Fruit fly (Drosophila melanogaster) whole organism, embryonic: Measurements from ENCODE around the gene odd.

Source experiments
- Blimp-1 ChIP-seq: fragments of 200-800 bp; sonication (Bioruptor generic); optimal IDR thresholded peaks from 3 replicates; lab custom pipeline; 2018; ENCODE audit warnings: missing biosample characterization, missing genetic modification characterization, mild to moderate bottlenecking, moderate library complexity, missing genetic modification reagents
- CG11504 ChIP-seq: fragments of 200-800 bp; sonication (Bioruptor generic); optimal IDR thresholded peaks from 3 replicates; lab custom pipeline; 2019; ENCODE audit warnings: missing biosample characterization, mild to moderate bottlenecking, missing genetic modification characterization, moderate library complexity
- CG1233 ChIP-seq: fragments of 200-800 bp; sonication (Bioruptor generic); optimal IDR thresholded peaks from 4 replicates; lab custom pipeline; 2018; ENCODE audit warnings: missing biosample characterization, mild to moderate bottlenecking, missing genetic modification characterization
- CG13775 ChIP-seq: fragments of 200-800 bp; sonication (Bioruptor generic); optimal IDR thresholded peaks from 3 replicates; lab custom pipeline; 2017; ENCODE audit warnings: missing biosample characterization, mild to moderate bottlenecking, missing genetic modification characterization
- CG14710 ChIP-seq: fragments of 200-800 bp; sonication (Bioruptor generic); optimal IDR thresholded peaks from 3 replicates; lab custom pipeline; 2019; ENCODE audit warnings: missing biosample characterization, mild to moderate bottlenecking, missing genetic modification characterization, moderate library complexity
- CG15073 ChIP-seq: fragments of 200-800 bp; sonication (Bioruptor generic); optimal IDR thresholded peaks from 2 replicates; lab custom pipeline; 2016; ENCODE audit warnings: missing biosample characterization, missing genetic modification characterization
- CG15269 ChIP-seq: fragments of 200-800 bp; sonication (Bioruptor generic); optimal IDR thresholded peaks from 2 replicates; lab custom pipeline; 2018; ENCODE audit warnings: missing biosample characterization, mild to moderate bottlenecking, missing genetic modification characterization, moderate library complexity
- CG1647 ChIP-seq: fragments of 200-800 bp; sonication (Bioruptor generic); optimal IDR thresholded peaks from 3 replicates; lab custom pipeline; 2016; ENCODE audit warnings: missing biosample characterization, missing genetic modification characterization
- CG16863 ChIP-seq: fragments of 200-800 bp; sonication (Bioruptor generic); optimal IDR thresholded peaks from 3 replicates; lab custom pipeline; 2016; ENCODE audit warnings: missing biosample characterization, missing genetic modification characterization
- CG3065 ChIP-seq: fragments of 200-800 bp; sonication (Bioruptor generic); optimal IDR thresholded peaks from 2 replicates; lab custom pipeline; 2016; ENCODE audit warnings: missing biosample characterization, missing genetic modification characterization
- CG33213 ChIP-seq: fragments of 200-800 bp; sonication (Bioruptor generic); optimal IDR thresholded peaks from 3 replicates; lab custom pipeline; 2016; ENCODE audit warnings: missing biosample characterization, missing genetic modification characterization
- CG7786 ChIP-seq: fragments of 200-800 bp; sonication (Bioruptor generic); optimal IDR thresholded peaks from 2 replicates; lab custom pipeline; 2016; ENCODE audit warnings: missing biosample characterization, missing genetic modification characterization
- CG8281 ChIP-seq: fragments of 200-800 bp; sonication (Bioruptor generic); optimal IDR thresholded peaks from 2 replicates; lab custom pipeline; 2018; ENCODE audit warnings: missing biosample characterization, mild to moderate bottlenecking, missing genetic modification characterization, moderate library complexity
- CG8478 ChIP-seq: fragments of >200 bp; optimal IDR thresholded peaks from 2 replicates; lab custom pipeline; 2018
- CG8924 ChIP-seq: fragments of 200-800 bp; optimal IDR thresholded peaks from 3 replicates; lab custom pipeline; 2019; ENCODE audit warnings: missing biosample characterization, mild to moderate bottlenecking, missing genetic modification characterization, moderate library complexity
- CoRest ChIP-seq: fragments of 200-800 bp; sonication (Bioruptor generic); optimal IDR thresholded peaks from 3 replicates; lab custom pipeline; 2018; ENCODE audit warnings: missing biosample characterization, mild to moderate bottlenecking, missing genetic modification characterization, moderate library complexity
- D ChIP-seq, 2 experiments: fragments of 200-800 bp in 1 of 2; fragments of >200 bp in 1 of 2; sonication (Bioruptor generic) in 1 of 2; optimal IDR thresholded peaks; 2 replicates in 1 of 2; 3 replicates in 1 of 2; lab custom pipeline; 2017; ENCODE audit warnings: mild to moderate bottlenecking in 1 of 2, missing biosample characterization in 1 of 2, missing genetic modification characterization in 1 of 2, missing genetic modification reagents in 1 of 2
- Eip74EF ChIP-seq, 2 experiments: fragments of 200-800 bp in 1 of 2; fragments of >200 bp in 1 of 2; sonication (Bioruptor generic) in 1 of 2; optimal IDR thresholded peaks; 2 replicates each; lab custom pipeline; 2017 to 2019; ENCODE audit warnings: missing biosample characterization in 2 of 2, missing genetic modification characterization in 2 of 2, mild to moderate bottlenecking in 1 of 2, moderate library complexity in 1 of 2
- Fer2 ChIP-seq: fragments of 200-800 bp; sonication (Bioruptor generic); optimal IDR thresholded peaks from 2 replicates; lab custom pipeline; 2018; ENCODE audit warnings: missing biosample characterization, mild to moderate bottlenecking, missing genetic modification characterization, moderate library complexity
- H2.0 ChIP-seq: fragments of 200-800 bp; sonication (Bioruptor generic); IDR thresholded peaks from 2 replicates; pipeline ENCODE4 v1.3.6; 2022; ENCODE audit warnings: missing biosample characterization, missing genetic modification characterization
- HmgD ChIP-seq: fragments of 200-800 bp; sonication (Bioruptor generic); optimal IDR thresholded peaks from 3 replicates; lab custom pipeline; 2016; ENCODE audit warnings: missing biosample characterization, missing genetic modification characterization
- Rfx ChIP-seq: fragments of 200-800 bp; sonication (Bioruptor generic); IDR thresholded peaks from 2 replicates; pipeline ENCODE4 v1.3.6; 2022; ENCODE audit warnings: missing biosample characterization, missing genetic modification characterization
- ac ChIP-seq: fragments of 200-800 bp; sonication (Bioruptor generic); optimal IDR thresholded peaks from 3 replicates; lab custom pipeline; 2017; ENCODE audit warnings: missing biosample characterization, mild to moderate bottlenecking, missing genetic modification characterization
- aop ChIP-seq: fragments of 200-800 bp; sonication (Bioruptor generic); IDR thresholded peaks from 2 replicates; pipeline ENCODE4 v1.3.6; 2022; ENCODE audit warnings: missing biosample characterization, missing genetic modification characterization
- ash1 ChIP-seq: fragments of 200-800 bp; sonication (Bioruptor generic); optimal IDR thresholded peaks from 2 replicates; lab custom pipeline; 2018; ENCODE audit warnings: missing biosample characterization, mild to moderate bottlenecking, missing genetic modification characterization
- bcd ChIP-seq: fragments of 200-800 bp; sonication (Bioruptor generic); optimal IDR thresholded peaks from 2 replicates; lab custom pipeline; 2017; ENCODE audit warnings: missing biosample characterization, mild to moderate bottlenecking, missing genetic modification characterization
- bsh ChIP-seq, 2 experiments: fragments of 200-800 bp; sonication (Bioruptor generic); optimal IDR thresholded peaks; 2 replicates each; lab custom pipeline; 2017 to 2018; ENCODE audit warnings: mild to moderate bottlenecking in 2 of 2, missing biosample characterization in 2 of 2, missing genetic modification characterization in 2 of 2, moderate library complexity in 1 of 2
- caup ChIP-seq: fragments of 200-800 bp; sonication (Bioruptor generic); optimal IDR thresholded peaks from 3 replicates; lab custom pipeline; 2017; ENCODE audit warnings: missing biosample characterization, mild to moderate bottlenecking, missing genetic modification characterization, moderate library complexity; ENCODE audit not compliant: severe bottlenecking
- chif ChIP-seq, 2 experiments: fragments of 200-800 bp; sonication (Bioruptor generic); optimal IDR thresholded peaks; 3 replicates each; lab custom pipeline; 2016; ENCODE audit warnings: missing biosample characterization in 2 of 2, missing genetic modification characterization in 2 of 2
- crp ChIP-seq, 2 experiments: fragments of 200-800 bp; sonication (Bioruptor generic); optimal IDR thresholded peaks; 2 replicates in 1 of 2; 3 replicates in 1 of 2; lab custom pipeline; 2017; ENCODE audit warnings: missing biosample characterization in 2 of 2, missing genetic modification characterization in 2 of 2, mild to moderate bottlenecking in 1 of 2, moderate library complexity in 1 of 2
- danr ChIP-seq: fragments of 200-800 bp; sonication (Bioruptor generic); IDR thresholded peaks from 2 replicates; pipeline ENCODE4 v1.3.6; 2022; ENCODE audit warnings: missing biosample characterization, missing genetic modification characterization
- dmrt11E ChIP-seq: fragments of 200-800 bp; sonication (Bioruptor generic); optimal IDR thresholded peaks from 3 replicates; lab custom pipeline; 2018; ENCODE audit warnings: missing biosample characterization, mild to moderate bottlenecking, missing genetic modification characterization, moderate library complexity
- ewg ChIP-seq: fragments of 200-800 bp; sonication (Bioruptor generic); optimal IDR thresholded peaks from 3 replicates; lab custom pipeline; 2017; ENCODE audit warnings: mild to moderate bottlenecking, missing biosample characterization, missing genetic modification reagents, missing genetic modification characterization
- fd64A ChIP-seq: fragments of 200-800 bp; sonication (Bioruptor generic); optimal IDR thresholded peaks from 3 replicates; lab custom pipeline; 2018; ENCODE audit warnings: missing biosample characterization, mild to moderate bottlenecking, missing genetic modification characterization
- hth ChIP-seq: fragments of >200 bp; optimal IDR thresholded peaks from 2 replicates; lab custom pipeline; 2017; ENCODE audit warnings: inconsistent platforms
- inv ChIP-seq: fragments of 200-800 bp; sonication (Bioruptor generic); IDR thresholded peaks from 2 replicates; pipeline ENCODE4 v1.3.6; 2022; ENCODE audit warnings: missing biosample characterization, missing genetic modification characterization; ENCODE audit not compliant: partially characterized antibody
- lov ChIP-seq, 2 experiments: fragments of 200-800 bp in 1 of 2; fragments of >200 bp in 1 of 2; sonication (Bioruptor generic) in 1 of 2; IDR thresholded peaks in 1 of 2; optimal IDR thresholded peaks in 1 of 2; 2 replicates in 1 of 2; 3 replicates in 1 of 2; pipeline versions ENCODE4 v1.3.6 to Lab custom; 2017 to 2022; ENCODE audit warnings: missing biosample characterization in 1 of 2, missing genetic modification characterization in 1 of 2
- org-1 ChIP-seq: fragments of 200-800 bp; sonication (Bioruptor generic); optimal IDR thresholded peaks from 2 replicates; lab custom pipeline; 2017; ENCODE audit warnings: missing biosample characterization, missing genetic modification characterization
- pfk ChIP-seq: fragments of 200-800 bp; sonication (Bioruptor generic); optimal IDR thresholded peaks from 2 replicates; lab custom pipeline; 2018; ENCODE audit warnings: missing biosample characterization, mild to moderate bottlenecking, missing genetic modification characterization, moderate library complexity
- pros ChIP-seq: fragments of 200-800 bp; sonication (Bioruptor generic); optimal IDR thresholded peaks from 3 replicates; lab custom pipeline; 2019; ENCODE audit warnings: missing biosample characterization, mild to moderate bottlenecking, missing genetic modification characterization, moderate library complexity
- sc ChIP-seq, 3 experiments: fragments of >200 bp in 2 of 3; fragments of 200-800 bp in 1 of 3; sonication (Bioruptor generic) in 1 of 3; optimal IDR thresholded peaks; 2 replicates in 2 of 3; 3 replicates in 1 of 3; lab custom pipeline; 2017; ENCODE audit warnings: mild to moderate bottlenecking in 1 of 3, missing biosample characterization in 1 of 3, missing genetic modification characterization in 1 of 3, missing genetic modification reagents in 1 of 3
- scrt ChIP-seq: fragments of 200-800 bp; sonication (Bioruptor generic); optimal IDR thresholded peaks from 2 replicates; lab custom pipeline; 2018; ENCODE audit warnings: missing biosample characterization, mild to moderate bottlenecking, missing genetic modification characterization, moderate library complexity
- sima ChIP-seq: fragments of 200-800 bp; sonication (Bioruptor generic); optimal IDR thresholded peaks from 2 replicates; lab custom pipeline; 2016; ENCODE audit warnings: missing biosample characterization, missing genetic modification characterization
- stc ChIP-seq: fragments of 200-800 bp; sonication (Bioruptor generic); IDR thresholded peaks from 2 replicates; pipeline ENCODE4 v1.3.6; 2022; ENCODE audit warnings: missing biosample characterization, missing genetic modification characterization
- stwl ChIP-seq: fragments of 200-800 bp; sonication (Bioruptor generic); optimal IDR thresholded peaks from 3 replicates; lab custom pipeline; 2018; ENCODE audit warnings: missing biosample characterization, mild to moderate bottlenecking, missing genetic modification characterization, moderate library complexity
- tgo ChIP-seq: fragments of 200-800 bp; sonication (Bioruptor generic); IDR thresholded peaks from 3 replicates; pipeline ENCODE4 v1.3.6; 2022; ENCODE audit warnings: missing biosample characterization, missing genetic modification characterization

The odd gene

DNA sequence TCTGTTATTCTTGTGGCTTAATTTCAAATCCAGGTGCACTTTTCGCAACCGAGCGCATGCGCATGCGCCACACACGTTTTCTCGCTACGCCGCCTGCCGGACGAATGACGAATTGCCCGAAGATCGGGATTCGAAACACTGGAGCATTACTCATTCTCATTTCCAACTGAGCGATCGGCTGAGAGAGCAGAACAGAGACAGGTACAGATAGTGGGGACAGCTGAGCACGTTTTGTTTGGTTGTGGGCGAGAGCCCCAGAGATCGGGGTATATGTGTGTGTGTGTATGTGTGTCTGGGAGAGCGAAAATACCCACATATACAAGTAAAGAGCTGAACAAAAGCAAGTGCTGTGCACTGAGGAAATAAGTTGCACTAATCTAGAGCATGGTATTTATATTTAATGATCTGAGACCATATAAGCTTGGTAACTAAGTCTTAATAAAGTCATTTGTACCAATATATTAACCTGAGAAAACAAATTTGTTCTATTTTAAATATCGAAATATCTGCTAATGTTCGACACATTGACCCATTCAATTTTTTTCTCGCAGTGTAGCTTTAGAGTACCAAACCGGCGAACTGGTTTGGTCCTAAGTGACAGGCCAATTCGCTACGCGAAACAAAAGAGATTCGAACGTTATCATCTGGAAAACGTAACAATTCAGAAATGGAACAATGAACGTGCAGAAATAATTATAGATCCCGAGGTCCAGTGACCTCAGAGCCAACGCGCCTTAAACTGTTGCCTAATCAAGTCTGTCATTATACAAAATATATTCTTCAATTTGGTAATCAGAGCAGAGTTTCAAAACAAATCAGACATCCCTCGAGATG is 25.7 kb upstream of the odd start (continued):
- TF ChIP-seq Blimp-1 (GFP tag; lab: Kevin White, UChicago) (peak; percentile 98), caup (GFP tag; lab: Kevin White, UChicago) (peak; percentile 91), scrt (peak; percentile 97), sc (optimal IDR thresholded peaks at IDR 0.05; lab: Kevin White, UChicago) (no peak), sc (GFP tag; optimal IDR thresholded peaks at IDR 0.05; lab: Kevin White, UChicago) (peak; percentile 84), CG13775 (peak; percentile 93), CG8281 (tag; lab: Kevin White, UChicago) (peak; percentile 91), CG14710 (tag; lab: Kevin White, UChicago) (peak; percentile 98), Fer2 (tag; lab: Kevin White, UChicago) (peak; percentile 95), Eip74EF (GFP tag; optimal IDR thresholded peaks at IDR 0.05; lab: Kevin White, UChicago) (peak in 1 of 2 experiments; percentile 88), CG33213 (GFP tag; lab: Kevin White, UChicago) (peak; percentile 91), org-1 (GFP tag; lab: Kevin White, UChicago) (peak; percentile 93), sima (GFP tag; lab: Kevin White, UChicago) (peak; percentile 84), CG8478 (peak; percentile 73), HmgD (GFP tag; lab: Kevin White, UChicago) (peak; percentile 80), danr (GFP tag; lab: Robert Waterston, UW) (peak; percentile 95), crp (GFP tag; optimal IDR thresholded peaks at IDR 0.05; lab: Kevin White, UChicago) (peak in 1 of 2 experiments; percentile 76), stwl (peak; percentile 88), pfk (GFP tag; lab: Kevin White, UChicago) (peak; percentile 60), CG15269 (tag; lab: Kevin White, UChicago) (peak; percentile 93), aop (peak; percentile 89), ac (GFP tag; lab: Kevin White, UChicago) (peak; percentile 88), fd64A (peak; percentile 95), CoRest (peak; percentile 94), ash1 (peak; percentile 79), lov (optimal IDR thresholded peaks at IDR 0.05; lab: Kevin White, UChicago) (no peak), lov (GFP tag; IDR thresholded peaks at IDR 0.05; lab: Robert Waterston, UW) (peak; percentile 96), Rfx (peak; percentile 97), CG16863 (peak; percentile 90), chif (GFP tag; optimal IDR thresholded peaks at IDR 0.05; lab: Kevin White, UChicago) (peak; percentile 85 to 97), D (optimal IDR thresholded peaks at IDR 0.05; lab: Kevin White, UChicago) (peak; percentile 69), D (GFP tag; optimal IDR thresholded peaks at IDR 0.05; lab: Kevin White, UChicago) (peak; percentile 98), ewg (GFP tag; lab: Kevin White, UChicago) (peak; percentile 86), CG1233 (peak; percentile 98), CG11504 (tag; lab: Kevin White, UChicago) (peak; percentile 94), dmrt11E (tag; lab: Kevin White, UChicago) (peak; percentile 95), CG15073 (peak; percentile 60), CG1647 (GFP tag; lab: Kevin White, UChicago) (peak; percentile 91), pros (GFP tag; lab: Kevin White, UChicago) (peak; percentile 79), tgo (peak; percentile 97), bcd (GFP tag; lab: Kevin White, UChicago) (peak; percentile 97), inv (GFP tag; lab: Robert Waterston, UW) (0 out of 2 replicates have a peak, but pooled peaks have one; percentile 10), CG7786 (GFP tag; lab: Kevin White, UChicago) (peak; percentile 95), CG8924 (tag; lab: Kevin White, UChicago) (peak; percentile 97), CG3065 (GFP tag; lab: Kevin White, UChicago) (peak; percentile 86), stc (GFP tag; lab: Robert Waterston, UW) (peak; percentile 98), H2.0 (GFP tag; lab: Robert Waterston, UW) (peak; percentile 92), bsh (GFP tag; optimal IDR thresholded peaks at IDR 0.05; lab: Kevin White, UChicago) (peak; percentile 83 to 94), hth (lab: Kevin White, UChicago) (no peak)
